Fruit fly (Drosophila melanogaster): Measurements from ENCODE around the gene CG3156.

Gene CG3156

dm6 chrX:526479-527071 is 38.9 kb downstream of the CG3156 start (continued):
- TF ChIP-seq sisA (GFP tag; IDR thresholded peaks at IDR 0.05) (no peak), Atf6 (GFP tag; IDR thresholded peaks at IDR 0.05) (no peak), CG4328 (GFP tag; optimal IDR thresholded peaks at IDR 0.05) (no peak), CG1602 (GFP tag; optimal IDR thresholded peaks at IDR 0.05) (peak; percentile 56), Ssrp (tag; optimal IDR thresholded peaks at IDR 0.05) (peak; percentile 63), Mad (GFP tag; optimal IDR thresholded peaks at IDR 0.05) (peak; percentile 38), az2 (GFP tag; optimal IDR thresholded peaks at IDR 0.05) (peak; percentile 43), crc (GFP tag; optimal IDR thresholded peaks at IDR 0.05) (no peak), toy (GFP tag; IDR thresholded peaks at IDR 0.05) (no peak), sim (GFP tag; IDR thresholded peaks at IDR 0.05) (peak; percentile 47; the same call in 1 of the 2 replicates), CG6854 (GFP tag; optimal IDR thresholded peaks at IDR 0.05) (no peak), sob (GFP tag; IDR thresholded peaks at IDR 0.05) (no peak), E2f2 (GFP tag; IDR thresholded peaks at IDR 0.05) (no peak), E2f1 (GFP tag; IDR thresholded peaks at IDR 0.05) (no peak), h (optimal IDR thresholded peaks at IDR 0.05) (no peak), CG9609 (GFP tag; optimal IDR thresholded peaks at IDR 0.05) (peak; percentile 47), gcm (GFP tag; optimal IDR thresholded peaks at IDR 0.05) (peak; percentile 42), stc (GFP tag; IDR thresholded peaks at IDR 0.05) (no peak), btn (GFP tag; optimal IDR thresholded peaks at IDR 0.05) (peak; percentile 61), caup (GFP tag; optimal IDR thresholded peaks at IDR 0.05; ENCODE audit: severe bottlenecking) (no peak), usp (GFP tag; optimal IDR thresholded peaks at IDR 0.05) (no peak), CG1832 (GFP tag; optimal IDR thresholded peaks at IDR 0.05) (no peak), CG7357 (GFP tag; IDR thresholded peaks at IDR 0.05) (no peak), CG34224 (GFP tag; IDR thresholded peaks at IDR 0.05; ENCODE audit: partially characterized antibody) (no peak), CG18011 (GFP tag; optimal IDR thresholded peaks at IDR 0.05) (no peak), bigmax (GFP tag; optimal IDR thresholded peaks at IDR 0.05) (no peak), trem (tag; optimal IDR thresholded peaks at IDR 0.05) (peak; percentile 73), Drgx (GFP tag; IDR thresholded peaks at IDR 0.05) (no peak), lov (optimal IDR thresholded peaks at IDR 0.05) (no peak), lov (GFP tag; IDR thresholded peaks at IDR 0.05) (peak; percentile 72; the same call in 1 of the 3 replicates), CG15011 (GFP tag; optimal IDR thresholded peaks at IDR 0.05) (no peak), CG12391 (tag; optimal IDR thresholded peaks at IDR 0.05) (peak; percentile 76), pan (optimal IDR thresholded peaks at IDR 0.05) (no peak), pan (GFP tag; optimal IDR thresholded peaks at IDR 0.05 in 1 of 2, IDR thresholded peaks at IDR 0.05 in 1 of 2) (no peak), Antp (GFP tag; optimal IDR thresholded peaks at IDR 0.05) (peak; percentile 57), Usf (GFP tag; optimal IDR thresholded peaks at IDR 0.05) (peak; percentile 71), seq (GFP tag; IDR thresholded peaks at IDR 0.05) (no peak), ATbp (GFP tag; optimal IDR thresholded peaks at IDR 0.05) (no peak), CG30020 (tag; optimal IDR thresholded peaks at IDR 0.05) (no peak), CG17568 (GFP tag; optimal IDR thresholded peaks at IDR 0.05) (no peak), lmd (GFP tag; IDR thresholded peaks at IDR 0.05) (peak; percentile 41; the same call in 1 of the 2 replicates), CG6813 (GFP tag; optimal IDR thresholded peaks at IDR 0.05) (peak; percentile 65), hb (GFP tag; IDR thresholded peaks at IDR 0.05; ENCODE audit: partially characterized antibody) (no peak), Dll (GFP tag; IDR thresholded peaks at IDR 0.05; ENCODE audit: partially characterized antibody) (no peak), grn (GFP tag; optimal IDR thresholded peaks at IDR 0.05) (no peak), CG7556 (GFP tag; optimal IDR thresholded peaks at IDR 0.05) (peak; percentile 47), ind (GFP tag; optimal IDR thresholded peaks at IDR 0.05) (no peak), otp (GFP tag; IDR thresholded peaks at IDR 0.05) (0 out of 3 replicates have a peak, but pooled peaks have one; percentile 45), CG1024 (GFP tag; IDR thresholded peaks at IDR 0.05) (0 out of 2 replicates have a peak, but pooled peaks have one; percentile 29), CG10274 (GFP tag; optimal IDR thresholded peaks at IDR 0.05) (no peak), her (GFP tag; optimal IDR thresholded peaks at IDR 0.05) (peak; percentile 44), D19A (tag; optimal IDR thresholded peaks at IDR 0.05) (peak; percentile 54)

All from whole organism, embryonic.